Worm (Caenorhabditis elegans) whole organism, early embryonic: ENCODE data around the gene srg-3.

Source experiments
- B0310.2 ChIP-seq: sonication (generic microtip); optimal IDR thresholded peaks from 2 replicates; lab custom pipeline; 2016; ENCODE audit warnings: mild to moderate bottlenecking, missing genetic modification characterization, missing compliant biosample characterization
- F13C5.2 ChIP-seq: sonication (generic microtip); optimal IDR thresholded peaks from 2 replicates; lab custom pipeline; 2017; ENCODE audit warnings: mild to moderate bottlenecking, missing genetic modification characterization, inconsistent platforms, missing compliant biosample characterization
- aly-1 ChIP-seq: sonication (generic microtip); optimal IDR thresholded peaks from 2 replicates; lab custom pipeline; 2016; ENCODE audit warnings: missing genetic modification characterization, missing compliant biosample characterization
- ama-1 ChIP-seq: fragments of 150-350 bp; optimal IDR thresholded peaks from 2 replicates; lab custom pipeline; 2014
- ceh-36 ChIP-seq: sonication (generic microtip); optimal IDR thresholded peaks from 2 replicates; lab custom pipeline; 2016; ENCODE audit warnings: missing genetic modification characterization, inconsistent platforms, missing compliant biosample characterization
- ets-7 ChIP-seq: sonication (generic microtip); optimal IDR thresholded peaks from 2 replicates; lab custom pipeline; 2016; ENCODE audit warnings: missing genotype, missing genetic modification characterization, missing compliant biosample characterization
- flt-1 ChIP-seq: fragments of 200-800 bp; sonication (Bioruptor generic); IDR thresholded peaks from 2 replicates; pipeline ENCODE4 v1.3.6; 2022; ENCODE audit warnings: missing genetic modification characterization, missing compliant biosample characterization
- hnd-1 ChIP-seq: sonication (generic microtip); optimal IDR thresholded peaks from 2 replicates; lab custom pipeline; 2016; ENCODE audit warnings: missing genetic modification characterization, missing compliant biosample characterization
- pes-1 ChIP-seq: fragments of 200-800 bp; sonication (Bioruptor generic); IDR thresholded peaks from 2 replicates; pipeline ENCODE4 v1.3.6; 2022; ENCODE audit warnings: missing genetic modification reagents, missing genetic modification characterization, missing compliant biosample characterization
- scrt-1 ChIP-seq: fragments of 200-800 bp; sonication (Bioruptor generic); IDR thresholded peaks from 2 replicates; pipeline ENCODE4 v1.3.6; 2022; ENCODE audit warnings: missing genetic modification characterization, missing compliant biosample characterization
- sea-1 ChIP-seq: fragments of 200-800 bp; sonication (Bioruptor generic); conservative IDR thresholded peaks from 2 replicates; pipeline ENCODE4 v1.3.6; 2022; ENCODE audit warnings: missing genetic modification characterization, missing compliant biosample characterization
- tbx-11 ChIP-seq: fragments of 200-800 bp; sonication (Bioruptor generic); IDR thresholded peaks from 2 replicates; pipeline ENCODE4 v1.3.6; 2022; ENCODE audit warnings: missing genetic modification characterization, missing compliant biosample characterization
- tbx-37 ChIP-seq: fragments of 200-800 bp; sonication (Bioruptor generic); conservative IDR thresholded peaks from 2 replicates; pipeline ENCODE4 v1.3.6; 2022; ENCODE audit warnings: missing genetic modification reagents, missing genetic modification characterization, missing compliant biosample characterization
- tra-4 ChIP-seq: sonication (generic microtip); optimal IDR thresholded peaks from 2 replicates; lab custom pipeline; 2017; ENCODE audit warnings: missing genetic modification characterization, missing compliant biosample characterization

DNA sequence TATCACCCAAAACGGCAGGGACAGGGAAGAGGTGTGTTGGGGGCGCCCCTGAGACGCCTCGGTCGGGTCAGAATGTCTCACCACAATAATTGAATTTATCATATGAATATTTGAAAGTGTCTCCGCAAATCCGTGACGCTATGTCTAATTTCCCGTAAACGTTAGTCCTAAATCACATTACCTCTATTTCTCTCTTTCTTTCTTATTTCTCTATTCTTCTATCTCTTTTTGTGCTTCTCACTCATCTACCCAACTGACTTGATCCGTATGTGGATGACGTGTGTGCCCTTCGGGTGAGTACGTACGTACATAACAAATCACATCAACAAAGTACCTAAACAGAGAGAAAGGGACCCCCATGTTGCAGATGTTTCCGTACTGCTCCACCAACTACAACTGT is 47.2 kb upstream of the srg-3 start:
- no peak for TF ChIP-seq ama-1 (lab: Kevin White, UChicago)
- no peak for TF ChIP-seq flt-1 (GFP tag; lab: Robert Waterston, UW)
- no peak for TF ChIP-seq tbx-37 (GFP tag; lab: Robert Waterston, UW)
- no peak for TF ChIP-seq B0310.2 (tag; lab: Kevin White, UChicago)
- TF ChIP-seq ceh-36 (tag; lab: Kevin White, UChicago) = no peak
- no peak for TF ChIP-seq tbx-11 (GFP tag; lab: Robert Waterston, UW)
- no peak for TF ChIP-seq ets-7 (tag; lab: Kevin White, UChicago)
- no peak for TF ChIP-seq F13C5.2 (tag; lab: Kevin White, UChicago)
- TF ChIP-seq hnd-1 (tag; lab: Kevin White, UChicago) = no peak
- TF ChIP-seq pes-1 (GFP tag; lab: Robert Waterston, UW) = no peak
- no peak for TF ChIP-seq tra-4 (tag; lab: Kevin White, UChicago)
- no peak for TF ChIP-seq aly-1 (tag; lab: Kevin White, UChicago)
- no peak for TF ChIP-seq sea-1 (GFP tag; lab: Robert Waterston, UW)
- TF ChIP-seq scrt-1 (GFP tag; lab: Robert Waterston, UW) = no peak
